Worm (Caenorhabditis elegans): ENCODE results near the gene F35D2.3.

The F35D2.3 gene

ce11 chrII:7598702-7599314, 28.4 kb downstream of the F35D2.3 start, which contains the start of gene pgam-5:
Gene pgam-5 (minus strand): TSS chrII:7598752.
- TF ChIP-seq unc-62 (GFP tag; optimal IDR thresholded peaks at IDR 0.05) = no peak

ce11 chrII:7599357-7599756, 29.0 kb downstream of the F35D2.3 start, which contains the start of gene npp-21:
Gene npp-21 (plus strand): TSS chrII:7599657.
- no peak for TF ChIP-seq unc-62 (GFP tag; optimal IDR thresholded peaks at IDR 0.05)

- no peak for TF ChIP-seq unc-62 (GFP tag; optimal IDR thresholded peaks at IDR 0.05)
Observed at ce11 chrII:7605306-7605705, 34.9 kb downstream of the F35D2.3 start, which contains the start of gene osm-8. Gene osm-8 (minus strand): TSS chrII:7605406.

ce11 chrII:7607953-7608352, 37.5 kb downstream of the F35D2.3 start, which contains the start of gene lips-17:
Gene lips-17 (plus strand): TSS chrII:7608253.
- no peak for TF ChIP-seq unc-62 (GFP tag; optimal IDR thresholded peaks at IDR 0.05)

ce11 chrII:7613241-7613782, 42.9 kb downstream of the F35D2.3 start, which contains the start of the genes oig-4 and R07G3.7:
Gene oig-4 (plus strand): TSS chrII:7613541.
Gene R07G3.7 (minus strand): TSS chrII:7613732.
- no peak for TF ChIP-seq unc-62 (GFP tag; optimal IDR thresholded peaks at IDR 0.05)

ce11 chrII:7614334-7614733, 43.9 kb downstream of the F35D2.3 start:
- TF ChIP-seq unc-62 (GFP tag; optimal IDR thresholded peaks at IDR 0.05) = no peak

DNA sequence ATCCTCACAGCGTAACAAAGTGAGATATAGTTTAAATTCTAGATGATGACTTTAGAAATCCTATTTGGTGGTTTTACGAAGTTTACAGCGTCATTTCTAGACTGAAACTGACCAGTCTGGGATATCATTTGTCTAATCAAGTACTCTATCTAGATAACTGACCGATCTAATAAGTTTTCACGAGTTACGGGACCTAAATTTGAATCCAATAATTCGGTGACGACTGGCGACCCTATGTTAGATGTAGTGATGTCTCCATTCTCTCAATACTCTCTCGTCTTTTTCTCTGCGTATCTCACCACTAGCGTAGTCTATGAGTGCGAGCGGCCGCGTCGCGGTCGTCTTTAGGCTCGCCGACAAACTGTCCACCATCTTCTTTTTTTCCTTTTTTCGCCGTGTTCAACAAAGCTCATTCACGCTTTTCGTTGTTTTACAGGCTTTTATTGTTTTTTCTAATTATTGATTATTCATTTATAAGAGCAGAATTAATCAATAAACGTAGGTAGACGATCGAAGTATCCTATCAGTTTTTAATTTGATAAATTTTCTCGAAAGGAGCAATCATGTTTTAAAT, 45.0 kb downstream of the F35D2.3 start:
- TF ChIP-seq unc-62 (GFP tag; optimal IDR thresholded peaks at IDR 0.05) = no peak

- TF ChIP-seq unc-62 (GFP tag; optimal IDR thresholded peaks at IDR 0.05) = no peak
Observed at ce11 chrII:7616141-7616540, 45.7 kb downstream of the F35D2.3 start, which contains the start of gene cdc-42. Gene cdc-42 (plus strand): TSS chrII:7616452.

ce11 chrII:7618212-7618611, 47.8 kb downstream of the F35D2.3 start:
- no peak for TF ChIP-seq unc-62 (GFP tag; optimal IDR thresholded peaks at IDR 0.05)

DNA sequence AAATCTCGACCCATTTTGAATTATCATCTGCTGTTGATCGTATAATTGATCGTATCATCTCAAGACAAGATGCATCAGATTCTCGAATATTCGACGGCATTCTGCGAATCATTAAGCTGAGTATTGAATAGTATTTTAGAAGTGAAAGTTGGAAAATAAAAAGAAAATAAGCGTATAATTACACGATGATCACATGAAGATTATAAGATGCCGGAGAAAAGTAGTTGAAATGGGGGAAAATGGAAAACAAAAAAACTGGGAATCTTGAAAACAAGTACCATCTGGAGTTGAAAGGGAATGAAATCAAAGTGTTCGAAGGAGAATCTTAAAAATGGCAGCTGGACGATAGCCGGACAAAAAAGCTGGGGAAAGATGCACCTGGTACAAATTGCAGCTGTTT, 50.0 kb downstream of the F35D2.3 start, which contains the start of gene R07G3.8:
Gene R07G3.8 (minus strand): TSS at position 101 of the 400 bp plus-strand sequence.
- no peak for TF ChIP-seq unc-62 (GFP tag; optimal IDR thresholded peaks at IDR 0.05)

- no peak for TF ChIP-seq unc-62 (GFP tag; optimal IDR thresholded peaks at IDR 0.05)
Observed at ce11 chrII:7621513-7621912, 51.1 kb downstream of the F35D2.3 start.

Measured in whole organism, dauer.